Worm (Caenorhabditis elegans): ENCODE results near the gene F53C3.8.

Gene F53C3.8

DNA sequence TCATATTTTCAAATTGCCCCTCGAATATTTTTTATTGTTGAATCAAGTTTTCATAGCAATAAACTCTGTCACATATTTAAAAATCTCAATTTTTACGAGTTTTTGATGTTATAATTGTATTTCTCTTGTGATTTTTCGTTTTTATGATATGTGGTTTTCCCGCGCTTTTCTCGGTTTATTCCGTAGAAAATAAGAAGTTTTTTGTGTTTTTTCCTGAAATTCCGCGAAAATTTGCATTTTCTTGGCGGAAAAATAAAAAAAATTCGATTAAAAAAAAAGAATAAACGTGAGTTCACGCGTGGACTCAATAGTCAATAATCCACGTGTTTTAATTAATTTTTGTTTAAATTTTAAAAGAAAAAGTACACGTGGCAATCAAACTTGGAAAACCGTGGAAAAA is 44.8 kb downstream of the F53C3.8 start:
- no peak for TF ChIP-seq C38D4.7 (GFP tag; optimal IDR thresholded peaks at IDR 0.05)
- no peak for TF ChIP-seq eyg-1 (tag; optimal IDR thresholded peaks at IDR 0.05)
- no peak for TF ChIP-seq tbx-2 (tag; optimal IDR thresholded peaks at IDR 0.05)
- TF ChIP-seq hlh-13 (GFP tag; optimal IDR thresholded peaks at IDR 0.05): no peak
- TF ChIP-seq ceh-6 (GFP tag; optimal IDR thresholded peaks at IDR 0.05): no peak
- no peak for TF ChIP-seq unc-55 (GFP tag; optimal IDR thresholded peaks at IDR 0.05)
- TF ChIP-seq tbx-7 (tag; optimal IDR thresholded peaks at IDR 0.05): no peak
- TF ChIP-seq ceh-19 (GFP tag; optimal IDR thresholded peaks at IDR 0.05): no peak
- no peak for TF ChIP-seq ahr-1 (tag; optimal IDR thresholded peaks at IDR 0.05)
- TF ChIP-seq che-1 (tag; optimal IDR thresholded peaks at IDR 0.05): no peak
- TF ChIP-seq pax-1 (tag; optimal IDR thresholded peaks at IDR 0.05): no peak
- TF ChIP-seq mec-3 (tag; optimal IDR thresholded peaks at IDR 0.05; ENCODE audit: borderline replicate concordance): no peak
- no peak for TF ChIP-seq ets-4 (tag; optimal IDR thresholded peaks at IDR 0.05)
- no peak for TF ChIP-seq ceh-14 (tag; optimal IDR thresholded peaks at IDR 0.05)
- TF ChIP-seq sox-4 (tag; optimal IDR thresholded peaks at IDR 0.05): no peak
- TF ChIP-seq elt-4 (tag; optimal IDR thresholded peaks at IDR 0.05): no peak
- TF ChIP-seq lin-11 (tag; optimal IDR thresholded peaks at IDR 0.05): no peak
- TF ChIP-seq unc-86 (tag; optimal IDR thresholded peaks at IDR 0.05): no peak
- TF ChIP-seq pag-3 (tag; optimal IDR thresholded peaks at IDR 0.05; ENCODE audit: borderline replicate concordance): no peak

All from whole organism, late embryonic.